Fruit fly (Drosophila melanogaster) whole organism, wandering third instar larva: Measurements from ENCODE around the gene Vm26Ac.

ENCODE experiments used
- Abd-B ChIP-seq: fragments of >200 bp; optimal IDR thresholded peaks from 2 replicates; lab custom pipeline; 2017; ENCODE audit warnings: missing biosample characterization, missing genetic modification characterization
- CG32264 ChIP-seq: fragments of 200-800 bp; sonication (Bioruptor generic); optimal IDR thresholded peaks from 2 replicates; lab custom pipeline; 2016; ENCODE audit warnings: missing biosample characterization, missing genetic modification characterization
- CrebA ChIP-seq: fragments of 200-800 bp; sonication (Bioruptor generic); optimal IDR thresholded peaks from 2 replicates; lab custom pipeline; 2016; ENCODE audit warnings: missing biosample characterization, mild to moderate bottlenecking, missing genetic modification characterization, borderline replicate concordance
- Dif ChIP-seq: fragments of 200-275, 200-300 bp; sonication (Bioruptor generic); optimal IDR thresholded peaks from 2 replicates; lab custom pipeline; 2018; ENCODE audit warnings: missing biosample characterization, missing genetic modification characterization; ENCODE audit not compliant: partially characterized antibody
- GATAd ChIP-seq: sonication (Bioruptor generic); optimal IDR thresholded peaks from 2 replicates; lab custom pipeline; 2016; ENCODE audit warnings: missing biosample characterization, missing genetic modification characterization
- HLH106 ChIP-seq: fragments of 200-800 bp; optimal IDR thresholded peaks from 3 replicates; lab custom pipeline; 2019; ENCODE audit warnings: missing biosample characterization, mild to moderate bottlenecking, missing genetic modification characterization, moderate library complexity
- Jra ChIP-seq: sonication (Bioruptor generic); optimal IDR thresholded peaks from 2 replicates; lab custom pipeline; 2016; ENCODE audit warnings: missing biosample characterization, missing genetic modification characterization
- Mio ChIP-seq: sonication (Bioruptor generic); optimal IDR thresholded peaks from 2 replicates; lab custom pipeline; 2016; ENCODE audit warnings: missing biosample characterization, missing genetic modification characterization
- N ChIP-seq: fragments of >200 bp; optimal IDR thresholded peaks from 2 replicates; lab custom pipeline; 2018; ENCODE audit warnings: missing biosample characterization, missing external identifiers, missing genetic modification characterization
- OdsH ChIP-seq: fragments of 200-800 bp; sonication (Bioruptor generic); optimal IDR thresholded peaks from 2 replicates; lab custom pipeline; 2016; ENCODE audit warnings: missing biosample characterization, mild to moderate bottlenecking, missing genetic modification characterization
- Rel ChIP-seq, 2 experiments: fragments of 200-800 bp; sonication (Bioruptor generic) in 1 of 2; optimal IDR thresholded peaks; 2 replicates in 1 of 2; 3 replicates in 1 of 2; lab custom pipeline; 2016 to 2019; ENCODE audit warnings: mild to moderate bottlenecking in 2 of 2, missing biosample characterization in 2 of 2, missing genetic modification characterization in 2 of 2, moderate library complexity in 1 of 2
- Sp1 ChIP-seq: fragments of 200-800 bp; sonication (Bioruptor generic); optimal IDR thresholded peaks from 3 replicates; lab custom pipeline; 2019; ENCODE audit warnings: missing biosample characterization, mild to moderate bottlenecking, missing genetic modification characterization, moderate library complexity
- Vsx2 ChIP-seq: fragments of 200-300, 225-300 bp; sonication (Bioruptor generic); optimal IDR thresholded peaks from 2 replicates; lab custom pipeline; 2018; ENCODE audit warnings: missing biosample characterization, missing genetic modification characterization; ENCODE audit not compliant: partially characterized antibody
- brk ChIP-seq: fragments of 200-800 bp; sonication (Bioruptor generic); optimal IDR thresholded peaks from 2 replicates; lab custom pipeline; 2016; ENCODE audit warnings: missing biosample characterization, mild to moderate bottlenecking, missing genetic modification characterization
- dmrt93B ChIP-seq: fragments of 200-800 bp; sonication (Bioruptor generic); optimal IDR thresholded peaks from 2 replicates; lab custom pipeline; 2018; ENCODE audit warnings: missing biosample characterization, mild to moderate bottlenecking, missing genetic modification characterization
- dsf ChIP-seq: sonication (Bioruptor generic); optimal IDR thresholded peaks from 2 replicates; lab custom pipeline; 2016; ENCODE audit warnings: missing biosample characterization, missing genetic modification characterization, borderline replicate concordance
- ey ChIP-seq: fragments of 200-800 bp; sonication (Bioruptor generic); optimal IDR thresholded peaks from 2 replicates; lab custom pipeline; 2016; ENCODE audit warnings: missing biosample characterization, missing genetic modification characterization
- fru ChIP-seq: fragments of 200-800 bp; sonication (Bioruptor generic); optimal IDR thresholded peaks from 3 replicates; lab custom pipeline; 2016; ENCODE audit warnings: missing biosample characterization, mild to moderate bottlenecking, missing genetic modification characterization
- jim ChIP-seq: fragments of 175-275, 200-325 bp; sonication (Bioruptor generic); optimal IDR thresholded peaks from 2 replicates; lab custom pipeline; 2016; ENCODE audit warnings: missing biosample characterization, mild to moderate bottlenecking, missing genetic modification characterization
- lola ChIP-seq: fragments of >200 bp; optimal IDR thresholded peaks from 2 replicates; lab custom pipeline; 2017; ENCODE audit warnings: missing biosample characterization, missing genetic modification characterization
- pan ChIP-seq: fragments of >200 bp; optimal IDR thresholded peaks from 2 replicates; lab custom pipeline; 2017
- psq ChIP-seq: fragments of 200-800 bp; sonication (Bioruptor generic); optimal IDR thresholded peaks from 3 replicates; lab custom pipeline; 2017; ENCODE audit warnings: missing biosample characterization, mild to moderate bottlenecking, missing genetic modification characterization, moderate library complexity
- rgr ChIP-seq: fragments of 200-800 bp; sonication (Bioruptor generic); optimal IDR thresholded peaks from 3 replicates; lab custom pipeline; 2016; ENCODE audit warnings: missing biosample characterization, mild to moderate bottlenecking, missing genetic modification characterization
- sage ChIP-seq: fragments of 200-800 bp; sonication (Bioruptor generic); optimal IDR thresholded peaks from 2 replicates; lab custom pipeline; 2016; ENCODE audit warnings: missing biosample characterization, mild to moderate bottlenecking, missing genetic modification characterization
- sv ChIP-seq: fragments of 200-800 bp; sonication (Bioruptor generic); optimal IDR thresholded peaks from 3 replicates; lab custom pipeline; 2016; ENCODE audit warnings: missing biosample characterization, missing genetic modification characterization
- tai ChIP-seq: sonication (Bioruptor generic); optimal IDR thresholded peaks from 2 replicates; lab custom pipeline; 2016; ENCODE audit warnings: missing biosample characterization, missing genetic modification characterization
- usp ChIP-seq: fragments of >200 bp; optimal IDR thresholded peaks from 2 replicates; lab custom pipeline; 2017; ENCODE audit warnings: missing biosample characterization, missing genetic modification characterization
- woc ChIP-seq: sonication (Bioruptor generic); optimal IDR thresholded peaks from 2 replicates; lab custom pipeline; 2016; ENCODE audit warnings: missing biosample characterization, mild to moderate bottlenecking, missing genetic modification characterization

Gene Vm26Ac

DNA sequence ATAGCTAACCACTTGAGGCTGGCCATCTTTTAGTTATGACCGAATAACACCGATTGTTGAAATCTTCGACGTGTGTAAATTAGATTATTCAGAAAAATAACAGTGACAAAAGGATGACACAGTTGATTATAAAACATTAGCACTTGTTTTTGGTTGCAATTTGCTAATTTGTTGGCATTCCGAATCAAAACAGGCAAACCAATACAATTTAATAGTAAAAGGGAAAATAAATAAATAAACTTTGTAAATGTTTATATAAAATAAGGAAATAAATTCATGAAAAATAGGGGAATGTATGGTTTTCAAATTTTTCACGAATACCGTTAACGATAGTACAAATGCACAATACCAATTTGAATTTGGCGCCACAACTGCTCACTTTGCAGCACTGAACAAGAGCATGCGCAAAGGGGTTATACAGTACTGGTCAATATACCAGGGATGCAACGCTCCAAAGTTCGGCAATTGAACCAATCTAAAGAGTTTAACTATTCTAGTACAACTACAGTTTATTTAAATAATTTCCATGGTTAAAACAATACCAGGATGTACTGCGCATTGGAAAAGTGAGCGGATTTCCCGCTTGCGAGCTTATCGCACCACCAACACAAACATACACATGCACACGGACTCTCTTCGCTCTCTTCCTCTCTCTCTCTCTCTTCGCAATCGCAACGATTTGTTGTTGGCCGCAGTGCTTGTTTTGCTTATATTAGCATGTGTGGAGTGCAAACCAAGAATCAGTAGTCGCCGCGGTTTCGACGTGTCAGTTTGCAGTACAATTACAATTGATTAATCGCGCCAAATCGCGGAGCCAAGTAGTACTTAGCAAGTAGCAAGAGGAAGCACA is 15.0 kb downstream of the Vm26Ac start, which contains the start of the genes Sfp26Ad and Gpdh1 (continued):
- TF ChIP-seq Mio (GFP tag; lab: Kevin White, UChicago): no peak

DNA sequence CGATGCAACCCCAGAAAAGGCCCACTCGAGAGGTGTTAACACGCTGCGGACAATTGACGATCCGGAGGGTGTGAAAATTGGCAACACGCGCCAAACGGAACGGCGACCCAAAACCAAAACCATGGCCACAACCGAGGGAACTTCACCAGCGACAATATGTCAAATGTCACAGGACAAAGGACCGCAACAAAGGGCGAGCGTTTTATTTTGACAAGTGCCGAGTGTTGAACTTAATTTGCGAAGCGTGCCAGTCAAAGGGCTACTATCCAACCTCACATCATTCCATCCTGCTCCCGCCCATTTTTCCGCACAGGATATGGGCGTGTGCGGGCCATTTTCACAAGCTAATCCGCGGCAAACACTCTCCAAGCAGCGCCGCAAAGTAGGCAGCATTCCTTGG is 31.1 kb downstream of the Vm26Ac start:
- TF ChIP-seq sv (GFP tag; lab: Kevin White, UChicago) (no peak), Mio (GFP tag; lab: Kevin White, UChicago) (no peak), CrebA (GFP tag; lab: Kevin White, UChicago) (no peak), sage (no peak), dmrt93B (GFP tag; lab: Kevin White, UChicago) (no peak), Rel (GFP tag; optimal IDR thresholded peaks at IDR 0.05; lab: Kevin White, UChicago) (no peak), Rel (tag; optimal IDR thresholded peaks at IDR 0.05; lab: Kevin White, UChicago) (no peak), woc (GFP tag; lab: Kevin White, UChicago) (no peak), Abd-B (GFP tag; lab: Kevin White, UChicago) (no peak), lola (GFP tag; lab: Kevin White, UChicago) (no peak), OdsH (no peak)

DNA sequence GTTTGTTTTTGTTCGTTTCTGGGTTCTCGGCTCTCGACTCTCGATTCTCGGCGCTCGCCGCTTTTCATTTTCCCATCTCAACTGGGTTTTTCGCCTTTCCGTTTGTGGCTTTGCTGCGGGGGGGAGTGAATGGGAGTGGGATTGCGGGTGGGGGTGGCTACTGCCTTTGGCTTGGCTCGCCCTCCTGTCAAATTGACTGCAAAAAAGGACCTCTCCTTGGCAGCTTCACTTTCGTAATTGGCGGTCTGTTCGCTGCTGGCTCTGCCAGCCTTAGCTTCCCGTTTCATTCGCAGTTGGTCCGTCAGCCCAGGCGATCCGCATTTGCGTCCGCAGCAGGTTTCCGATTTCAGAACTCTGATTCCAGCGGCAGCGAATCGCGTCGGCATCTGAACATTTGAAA is 32.8 kb downstream of the Vm26Ac start, which contains the start of gene dsf:
TSS of gene dsf (plus strand) at position 301 of the 400 bp plus-strand sequence.
- TF ChIP-seq dmrt93B (GFP tag; lab: Kevin White, UChicago): no peak
- TF ChIP-seq dsf (GFP tag; lab: Kevin White, UChicago): no peak
- no peak for TF ChIP-seq sv (GFP tag; lab: Kevin White, UChicago)
- TF ChIP-seq GATAd (GFP tag; lab: Kevin White, UChicago): no peak
- TF ChIP-seq psq: no peak
- TF ChIP-seq rgr (GFP tag; lab: Kevin White, UChicago): no peak
- no peak for TF ChIP-seq usp (GFP tag; lab: Kevin White, UChicago)

DNA sequence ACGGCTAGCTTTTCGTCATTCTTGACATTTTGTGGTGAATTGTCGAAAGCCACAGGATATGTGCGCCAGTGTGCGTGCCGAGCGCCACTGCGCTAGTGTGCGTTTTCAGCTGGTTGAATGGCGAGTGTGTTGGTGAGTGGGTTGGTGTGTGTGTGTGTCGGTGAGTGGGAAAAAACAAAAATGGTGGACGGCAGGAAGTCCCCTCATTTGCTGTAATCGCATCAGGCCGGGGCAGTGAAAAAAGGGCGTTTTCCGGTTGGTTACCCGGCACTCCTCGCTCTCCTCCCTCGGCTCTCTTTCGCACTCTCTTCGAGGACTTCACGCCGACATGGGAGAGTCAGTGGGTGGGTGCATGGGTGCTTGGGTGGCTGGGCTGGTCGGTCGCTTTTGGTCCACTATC is 33.3 kb downstream of the Vm26Ac start:
- TF ChIP-seq Rel (GFP tag; optimal IDR thresholded peaks at IDR 0.05; lab: Kevin White, UChicago) (no peak), Rel (tag; optimal IDR thresholded peaks at IDR 0.05; lab: Kevin White, UChicago) (no peak), CG32264 (no peak), GATAd (GFP tag; lab: Kevin White, UChicago) (no peak), Vsx2 (GFP tag; lab: Kevin White, UChicago) (no peak), woc (GFP tag; lab: Kevin White, UChicago) (no peak), ey (no peak), Jra (GFP tag; lab: Kevin White, UChicago) (no peak), HLH106 (tag; lab: Kevin White, UChicago) (no peak), usp (GFP tag; lab: Kevin White, UChicago) (no peak), pan (lab: Kevin White, UChicago) (no peak), fru (GFP tag; lab: Kevin White, UChicago) (no peak), jim (GFP tag; lab: Kevin White, UChicago) (no peak), brk (GFP tag; lab: Kevin White, UChicago) (no peak), dsf (GFP tag; lab: Kevin White, UChicago) (no peak), Sp1 (GFP tag; lab: Kevin White, UChicago) (no peak), tai (GFP tag; lab: Kevin White, UChicago) (no peak), N (no peak)
- TF ChIP-seq, all 38 proteins: peak for 0

DNA sequence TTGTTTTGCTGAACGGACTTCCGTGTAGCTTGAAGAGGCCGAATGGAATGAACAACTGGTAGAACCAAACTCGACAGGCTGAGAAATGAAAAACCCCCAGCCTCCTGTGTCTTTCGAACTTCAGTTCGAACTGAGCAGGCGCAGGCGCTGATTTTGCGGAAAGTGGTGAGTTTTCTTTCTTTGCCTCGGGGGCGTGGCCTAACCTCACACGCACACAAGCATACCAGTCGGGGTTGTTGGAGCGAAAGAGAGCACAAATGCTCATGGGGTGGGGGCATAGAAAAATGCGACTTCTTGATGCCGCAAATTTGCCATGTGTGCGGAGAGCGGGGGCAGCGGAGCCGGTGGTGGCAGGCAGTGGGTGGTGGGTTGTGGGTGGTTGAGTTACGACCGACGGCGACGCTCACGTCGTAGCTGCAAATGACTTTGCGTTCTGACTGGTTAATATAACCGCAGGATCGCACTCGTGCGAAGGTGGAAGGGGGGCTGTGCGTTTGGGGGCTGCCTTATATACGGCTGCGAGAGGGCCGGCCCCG is 34.8 kb downstream of the Vm26Ac start, which contains the start of gene CG9016:
TSS of gene CG9016 (minus strand) at position 51 of the 536 bp plus-strand sequence.
- TF ChIP-seq Rel (GFP tag; optimal IDR thresholded peaks at IDR 0.05; lab: Kevin White, UChicago) (no peak), Rel (tag; optimal IDR thresholded peaks at IDR 0.05; lab: Kevin White, UChicago) (no peak), CrebA (GFP tag; lab: Kevin White, UChicago) (no peak), Dif (GFP tag; lab: Kevin White, UChicago) (peak; percentile 21)
